Fruit fly (Drosophila melanogaster): ENCODE results near the gene Ect3.

DNA sequence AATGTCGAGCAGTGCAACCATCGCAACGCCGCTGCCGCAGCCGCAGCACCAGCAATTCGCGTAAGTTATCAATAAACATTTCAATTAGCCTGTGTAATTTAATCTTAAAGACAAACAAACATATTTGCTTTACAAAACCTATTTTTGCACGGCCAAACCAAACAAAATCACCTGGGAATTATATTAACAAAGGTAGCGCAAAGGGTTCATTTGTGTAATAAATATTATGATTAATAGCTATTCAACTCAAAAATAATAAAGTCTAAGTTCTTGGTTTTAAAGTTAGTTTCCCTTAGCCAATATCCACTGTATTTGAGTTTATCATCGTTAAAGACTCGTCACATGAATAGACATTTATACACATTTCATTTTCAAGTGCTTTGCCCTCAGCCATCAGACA lies 29.9 kb upstream of the Ect3 start:
- TF ChIP-seq psq (optimal IDR thresholded peaks at IDR 0.05) (no peak), Dll (optimal IDR thresholded peaks at IDR 0.05) (no peak), CG8478 (optimal IDR thresholded peaks at IDR 0.05) (no peak), usp (GFP tag; optimal IDR thresholded peaks at IDR 0.05) (no peak), EcR (GFP tag; optimal IDR thresholded peaks at IDR 0.05) (no peak)
